Worm (Caenorhabditis elegans): ENCODE measurements around the gene mlc-4.

mlc-4 gene

DNA sequence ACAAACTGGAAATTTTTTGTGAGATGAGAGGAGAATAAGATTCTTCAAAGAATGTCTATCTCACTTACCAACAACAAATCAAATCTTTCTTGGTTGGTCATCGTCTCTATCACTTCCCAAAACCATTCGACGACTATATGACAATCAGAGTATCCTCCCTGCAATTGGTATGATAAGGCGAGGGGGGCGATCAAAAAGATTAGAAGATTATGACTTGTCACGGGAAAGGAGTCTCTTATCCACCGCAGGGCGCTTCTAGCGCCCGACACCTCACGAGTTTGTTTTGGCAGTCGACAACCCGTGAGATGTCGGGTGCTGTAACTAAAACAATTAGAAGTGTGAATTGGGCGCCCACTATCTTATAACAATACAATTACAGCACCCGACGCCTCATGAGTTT lies 15.9 kb downstream of the mlc-4 start:
- TF ChIP-seq F13C5.2 (tag; optimal IDR thresholded peaks at IDR 0.05) (no peak), B0310.2 (tag; optimal IDR thresholded peaks at IDR 0.05) (no peak), pes-1 (GFP tag; IDR thresholded peaks at IDR 0.05) (no peak), scrt-1 (GFP tag; IDR thresholded peaks at IDR 0.05) (no peak), ceh-13 (GFP tag; optimal IDR thresholded peaks at IDR 0.05) (no peak), tbx-37 (GFP tag; conservative IDR thresholded peaks at IDR 0.05) (no peak), ama-1 (optimal IDR thresholded peaks at IDR 0.05) (no peak), aly-1 (tag; optimal IDR thresholded peaks at IDR 0.05) (no peak)

DNA sequence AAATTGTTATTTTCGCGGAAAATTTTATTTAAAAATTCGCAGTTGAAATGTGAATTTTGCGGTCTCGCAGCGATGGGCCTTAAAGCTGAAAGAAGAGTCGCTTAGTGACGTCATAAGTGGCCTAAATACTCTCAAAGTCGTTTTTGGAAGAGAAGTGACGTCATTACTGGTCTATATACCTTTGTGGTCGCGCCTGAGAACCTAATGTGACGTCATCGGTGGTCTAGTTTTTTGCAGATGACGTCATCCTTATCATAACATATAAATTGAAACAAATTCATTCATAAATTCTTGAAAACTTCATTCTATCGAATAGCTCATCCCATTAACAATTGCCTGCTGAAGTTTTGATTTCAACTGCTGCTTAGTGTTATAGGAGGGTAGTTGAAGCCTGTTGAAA lies 16.5 kb downstream of the mlc-4 start:
- TF ChIP-seq flt-1 (GFP tag; IDR thresholded peaks at IDR 0.05) (no peak), sea-1 (GFP tag; conservative IDR thresholded peaks at IDR 0.05) (no peak), ama-1 (optimal IDR thresholded peaks at IDR 0.05) (no peak), tbx-37 (GFP tag; conservative IDR thresholded peaks at IDR 0.05) (no peak), hnd-1 (tag; optimal IDR thresholded peaks at IDR 0.05) (no peak), hmbx-1 (tag; optimal IDR thresholded peaks at IDR 0.05) (no peak), ets-7 (tag; optimal IDR thresholded peaks at IDR 0.05) (no peak), ceh-36 (tag; optimal IDR thresholded peaks at IDR 0.05) (no peak), scrt-1 (GFP tag; IDR thresholded peaks at IDR 0.05) (no peak), F13C5.2 (tag; optimal IDR thresholded peaks at IDR 0.05) (no peak), tra-4 (tag; optimal IDR thresholded peaks at IDR 0.05) (no peak), aly-1 (tag; optimal IDR thresholded peaks at IDR 0.05) (no peak), tbx-11 (GFP tag; IDR thresholded peaks at IDR 0.05) (no peak), ceh-13 (GFP tag; optimal IDR thresholded peaks at IDR 0.05) (no peak), B0310.2 (tag; optimal IDR thresholded peaks at IDR 0.05) (no peak)

DNA sequence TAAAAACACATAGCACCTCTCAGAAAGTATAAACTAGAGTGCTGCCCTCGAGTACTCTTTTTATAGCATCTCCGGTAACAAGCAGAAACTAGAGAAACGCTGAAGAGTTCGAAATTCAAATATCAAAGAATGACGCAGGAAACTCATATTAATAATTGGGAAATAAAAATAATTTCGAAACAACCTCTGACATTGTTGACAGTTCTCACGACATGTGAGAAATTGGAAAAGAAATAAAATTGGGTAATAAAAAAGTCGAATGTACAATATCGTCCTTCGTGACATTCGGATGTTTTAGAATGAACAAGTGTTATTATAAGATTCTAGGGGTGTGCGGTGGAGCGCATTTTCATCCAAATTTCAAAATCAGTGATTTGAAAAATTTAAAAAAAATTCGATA lies 21.3 kb downstream of the mlc-4 start:
- TF ChIP-seq tra-4 (tag; optimal IDR thresholded peaks at IDR 0.05) (no peak), B0310.2 (tag; optimal IDR thresholded peaks at IDR 0.05) (no peak), aly-1 (tag; optimal IDR thresholded peaks at IDR 0.05) (no peak), sea-1 (GFP tag; conservative IDR thresholded peaks at IDR 0.05) (no peak), F13C5.2 (tag; optimal IDR thresholded peaks at IDR 0.05) (no peak), hmbx-1 (tag; optimal IDR thresholded peaks at IDR 0.05) (no peak), tbx-11 (GFP tag; IDR thresholded peaks at IDR 0.05) (no peak), hnd-1 (tag; optimal IDR thresholded peaks at IDR 0.05) (no peak), scrt-1 (GFP tag; IDR thresholded peaks at IDR 0.05) (no peak), flt-1 (GFP tag; IDR thresholded peaks at IDR 0.05) (no peak), ceh-36 (tag; optimal IDR thresholded peaks at IDR 0.05) (no peak), ama-1 (optimal IDR thresholded peaks at IDR 0.05) (no peak), ceh-13 (GFP tag; optimal IDR thresholded peaks at IDR 0.05) (no peak), hmg-4 (GFP tag; optimal IDR thresholded peaks at IDR 0.05) (no peak), ets-7 (tag; optimal IDR thresholded peaks at IDR 0.05) (no peak), pes-1 (GFP tag; IDR thresholded peaks at IDR 0.05) (no peak), tbx-37 (GFP tag; conservative IDR thresholded peaks at IDR 0.05) (no peak)

DNA sequence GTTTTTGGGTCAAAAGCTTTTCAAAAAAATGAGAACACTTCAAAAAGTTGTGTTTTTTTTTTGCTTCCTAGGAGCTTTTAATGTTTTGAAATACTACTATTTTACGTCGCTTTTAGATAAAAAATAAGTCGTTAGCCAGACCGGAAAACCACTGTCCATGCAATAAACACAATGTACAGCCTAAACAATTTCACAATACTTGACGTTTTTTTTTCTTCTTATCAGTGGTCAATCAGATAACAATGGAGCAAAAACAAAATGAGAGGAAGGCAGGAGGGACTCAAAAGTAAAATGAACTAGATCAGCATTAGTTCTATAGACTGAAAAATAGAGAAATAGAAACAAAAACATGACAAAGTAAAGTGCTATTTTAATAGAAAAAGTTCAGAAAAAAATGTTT lies 22.8 kb downstream of the mlc-4 start:
- no peak for TF ChIP-seq flt-1 (GFP tag; IDR thresholded peaks at IDR 0.05)
- TF ChIP-seq tra-4 (tag; optimal IDR thresholded peaks at IDR 0.05), result no peak
- no peak for TF ChIP-seq aly-1 (tag; optimal IDR thresholded peaks at IDR 0.05)
- no peak for TF ChIP-seq hmg-4 (GFP tag; optimal IDR thresholded peaks at IDR 0.05)
- no peak for TF ChIP-seq B0310.2 (tag; optimal IDR thresholded peaks at IDR 0.05)
- no peak for TF ChIP-seq ceh-13 (GFP tag; optimal IDR thresholded peaks at IDR 0.05)
- no peak for TF ChIP-seq ets-7 (tag; optimal IDR thresholded peaks at IDR 0.05)
- TF ChIP-seq tbx-37 (GFP tag; conservative IDR thresholded peaks at IDR 0.05), result no peak
- no peak for TF ChIP-seq tbx-11 (GFP tag; IDR thresholded peaks at IDR 0.05)
- TF ChIP-seq scrt-1 (GFP tag; IDR thresholded peaks at IDR 0.05), result no peak
- no peak for TF ChIP-seq ama-1 (optimal IDR thresholded peaks at IDR 0.05)
- no peak for TF ChIP-seq sea-1 (GFP tag; conservative IDR thresholded peaks at IDR 0.05)
- TF ChIP-seq hmbx-1 (tag; optimal IDR thresholded peaks at IDR 0.05), result no peak
- TF ChIP-seq ceh-36 (tag; optimal IDR thresholded peaks at IDR 0.05), result no peak
- TF ChIP-seq pes-1 (GFP tag; IDR thresholded peaks at IDR 0.05), result no peak
- TF ChIP-seq hnd-1 (tag; optimal IDR thresholded peaks at IDR 0.05), result no peak
- no peak for TF ChIP-seq F13C5.2 (tag; optimal IDR thresholded peaks at IDR 0.05)

DNA sequence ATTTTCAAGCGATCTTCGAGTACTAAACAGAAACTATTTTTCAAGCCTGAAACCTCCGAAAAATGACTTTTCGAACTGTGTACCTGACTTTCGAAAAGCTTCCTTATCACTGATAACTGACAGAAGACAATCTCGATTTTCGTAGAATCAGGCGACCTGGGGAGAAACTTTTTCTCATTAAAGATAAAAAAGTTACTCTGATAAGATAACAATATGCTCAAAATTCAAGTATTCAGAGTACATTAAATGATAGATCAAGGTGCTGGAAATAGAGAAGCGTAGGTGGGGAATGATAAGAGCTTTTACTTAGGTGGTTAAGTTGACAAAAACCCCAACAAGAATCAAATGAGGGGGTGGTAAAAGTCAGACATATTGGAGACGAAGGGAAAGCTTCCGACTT lies 23.5 kb downstream of the mlc-4 start, which contains the start of gene prk-2:
prk-2 (minus strand) TSS at position 156 of the 400 bp plus-strand sequence.
- TF ChIP-seq tra-4 (tag; optimal IDR thresholded peaks at IDR 0.05) (no peak), hnd-1 (tag; optimal IDR thresholded peaks at IDR 0.05) (no peak), scrt-1 (GFP tag; IDR thresholded peaks at IDR 0.05) (no peak), hmbx-1 (tag; optimal IDR thresholded peaks at IDR 0.05) (no peak), F13C5.2 (tag; optimal IDR thresholded peaks at IDR 0.05) (no peak), B0310.2 (tag; optimal IDR thresholded peaks at IDR 0.05) (no peak), ets-7 (tag; optimal IDR thresholded peaks at IDR 0.05) (no peak)

DNA sequence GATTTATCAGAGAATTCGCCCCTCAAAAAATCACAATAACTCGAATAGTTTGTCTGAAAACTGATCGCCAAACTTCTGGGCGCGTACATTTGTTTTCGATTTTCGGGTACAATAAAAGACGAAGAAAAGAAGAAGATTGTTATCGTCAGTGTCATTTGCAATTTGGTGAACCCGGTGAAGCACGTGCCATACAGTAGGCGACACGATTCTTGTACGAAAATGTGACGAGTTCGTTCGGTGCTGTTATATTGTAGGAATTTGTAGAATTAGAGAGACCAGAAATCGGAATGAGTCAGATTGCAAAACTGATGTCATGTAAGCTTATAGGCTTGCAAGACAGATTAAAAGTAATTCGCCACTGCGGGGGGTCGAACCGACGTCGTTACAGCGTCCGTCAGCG lies 25.8 kb downstream of the mlc-4 start:
- TF ChIP-seq sea-1 (GFP tag; conservative IDR thresholded peaks at IDR 0.05) (no peak), scrt-1 (GFP tag; IDR thresholded peaks at IDR 0.05) (no peak), ets-7 (tag; optimal IDR thresholded peaks at IDR 0.05) (no peak), B0310.2 (tag; optimal IDR thresholded peaks at IDR 0.05) (no peak), aly-1 (tag; optimal IDR thresholded peaks at IDR 0.05) (no peak), F13C5.2 (tag; optimal IDR thresholded peaks at IDR 0.05) (no peak), flt-1 (GFP tag; IDR thresholded peaks at IDR 0.05) (no peak), hmg-4 (GFP tag; optimal IDR thresholded peaks at IDR 0.05) (no peak), tra-4 (tag; optimal IDR thresholded peaks at IDR 0.05) (no peak), ama-1 (optimal IDR thresholded peaks at IDR 0.05) (no peak), hmbx-1 (tag; optimal IDR thresholded peaks at IDR 0.05) (no peak), ceh-13 (GFP tag; optimal IDR thresholded peaks at IDR 0.05) (no peak), tbx-11 (GFP tag; IDR thresholded peaks at IDR 0.05) (no peak)

DNA sequence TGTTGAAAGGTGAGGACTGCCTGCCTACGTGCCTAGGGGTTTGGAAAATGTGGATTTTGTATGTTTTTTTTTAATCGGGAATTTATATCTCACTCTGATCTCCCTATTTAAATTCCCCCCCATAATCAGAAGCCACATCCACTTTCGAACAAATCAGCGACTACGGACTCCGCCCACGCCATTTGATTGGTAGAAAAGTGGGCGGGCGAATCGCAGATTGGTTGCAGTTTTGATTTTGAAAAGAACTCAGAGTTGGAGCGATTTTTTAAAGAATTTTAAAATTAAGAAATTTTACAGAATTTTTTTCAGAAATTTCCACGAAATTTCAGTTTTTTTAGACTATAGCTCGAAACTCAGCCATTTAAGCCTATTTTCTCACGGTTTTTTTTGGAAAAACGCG lies 33.5 kb downstream of the mlc-4 start:
- TF ChIP-seq hmbx-1 (tag; optimal IDR thresholded peaks at IDR 0.05) (no peak), hmg-4 (GFP tag; optimal IDR thresholded peaks at IDR 0.05) (no peak), ceh-36 (tag; optimal IDR thresholded peaks at IDR 0.05) (no peak), tra-4 (tag; optimal IDR thresholded peaks at IDR 0.05) (no peak), pes-1 (GFP tag; IDR thresholded peaks at IDR 0.05) (no peak), sea-1 (GFP tag; conservative IDR thresholded peaks at IDR 0.05) (no peak), B0310.2 (tag; optimal IDR thresholded peaks at IDR 0.05) (no peak), tbx-37 (GFP tag; conservative IDR thresholded peaks at IDR 0.05) (no peak), ets-7 (tag; optimal IDR thresholded peaks at IDR 0.05) (no peak), flt-1 (GFP tag; IDR thresholded peaks at IDR 0.05) (no peak), ceh-13 (GFP tag; optimal IDR thresholded peaks at IDR 0.05) (no peak), F13C5.2 (tag; optimal IDR thresholded peaks at IDR 0.05) (no peak)

Measured in whole organism, early embryonic.